Fruit fly (Drosophila melanogaster) Kc167 (cell line): Measurements from ENCODE around the gene CG9328.

Experiments used
- Myc ChIP-seq: fragments of >200 bp; optimal IDR thresholded peaks from 2 replicates; lab custom pipeline; 2017; ENCODE audit warnings: missing external identifiers
- h ChIP-seq: fragments of >200 bp; optimal IDR thresholded peaks from 3 replicates; lab custom pipeline; 2018; ENCODE audit warnings: missing external identifiers
- insv ChIP-seq: fragments of >200 bp; optimal IDR thresholded peaks from 3 replicates; lab custom pipeline; 2018; ENCODE audit warnings: missing external identifiers
- psq ChIP-seq: fragments of >200 bp; optimal IDR thresholded peaks from 2 replicates; lab custom pipeline; 2017; ENCODE audit warnings: missing external identifiers
- ttk ChIP-seq: sonication (Bioruptor generic); optimal IDR thresholded peaks from 2 replicates; lab custom pipeline; 2017; ENCODE audit warnings: missing external identifiers

- TF ChIP-seq Myc (no peak), psq (lab: Kevin White, UChicago) (no peak), h (lab: Kevin White, UChicago) (no peak), ttk (lab: Kevin White, UChicago) (no peak), insv (lab: Kevin White, UChicago) (no peak)
Observed at dm6 chr2L:20812283-20813189, 15.0 kb downstream of the CG9328 start.
